Fruit fly (Drosophila melanogaster) whole organism, wandering third instar larva: Measurements from ENCODE around the gene ppk26.

Source experiments
- Abd-B ChIP-seq: fragments of >200 bp; optimal IDR thresholded peaks from 2 replicates; lab custom pipeline; 2017; ENCODE audit warnings: missing biosample characterization, missing genetic modification characterization
- CG32264 ChIP-seq: fragments of 200-800 bp; sonication (Bioruptor generic); optimal IDR thresholded peaks from 2 replicates; lab custom pipeline; 2016; ENCODE audit warnings: missing biosample characterization, missing genetic modification characterization
- CG9705 ChIP-seq: fragments of 200-800 bp; sonication (Bioruptor generic); optimal IDR thresholded peaks from 2 replicates; lab custom pipeline; 2018; ENCODE audit warnings: missing biosample characterization, mild to moderate bottlenecking, missing genetic modification characterization
- GATAd ChIP-seq: sonication (Bioruptor generic); optimal IDR thresholded peaks from 2 replicates; lab custom pipeline; 2016; ENCODE audit warnings: missing biosample characterization, missing genetic modification characterization
- Myc ChIP-seq: fragments of >200 bp; optimal IDR thresholded peaks from 2 replicates; lab custom pipeline; 2017
- N ChIP-seq: fragments of >200 bp; optimal IDR thresholded peaks from 2 replicates; lab custom pipeline; 2018; ENCODE audit warnings: missing biosample characterization, missing external identifiers, missing genetic modification characterization
- br ChIP-seq: fragments of 200-800 bp; sonication (Bioruptor generic); optimal IDR thresholded peaks from 2 replicates; lab custom pipeline; 2016; ENCODE audit warnings: missing biosample characterization, missing genetic modification characterization
- dmrt93B ChIP-seq: fragments of 200-800 bp; sonication (Bioruptor generic); optimal IDR thresholded peaks from 2 replicates; lab custom pipeline; 2018; ENCODE audit warnings: missing biosample characterization, mild to moderate bottlenecking, missing genetic modification characterization
- dsf ChIP-seq: sonication (Bioruptor generic); optimal IDR thresholded peaks from 2 replicates; lab custom pipeline; 2016; ENCODE audit warnings: missing biosample characterization, missing genetic modification characterization, borderline replicate concordance
- fru ChIP-seq: fragments of 200-800 bp; sonication (Bioruptor generic); optimal IDR thresholded peaks from 3 replicates; lab custom pipeline; 2016; ENCODE audit warnings: missing biosample characterization, mild to moderate bottlenecking, missing genetic modification characterization
- h ChIP-seq: fragments of 200-800 bp; sonication (Bioruptor generic); optimal IDR thresholded peaks from 3 replicates; lab custom pipeline; 2016; ENCODE audit warnings: missing biosample characterization, mild to moderate bottlenecking, missing genetic modification characterization
- lola ChIP-seq: fragments of >200 bp; optimal IDR thresholded peaks from 2 replicates; lab custom pipeline; 2017; ENCODE audit warnings: missing biosample characterization, missing genetic modification characterization
- psq ChIP-seq: fragments of 200-800 bp; sonication (Bioruptor generic); optimal IDR thresholded peaks from 3 replicates; lab custom pipeline; 2017; ENCODE audit warnings: missing biosample characterization, mild to moderate bottlenecking, missing genetic modification characterization, moderate library complexity
- sv ChIP-seq: fragments of 200-800 bp; sonication (Bioruptor generic); optimal IDR thresholded peaks from 3 replicates; lab custom pipeline; 2016; ENCODE audit warnings: missing biosample characterization, missing genetic modification characterization

dm6 chr3L:7423517-7423916 lies 32.4 kb upstream of the ppk26 start, which contains the start of gene CG42458:
- TF ChIP-seq h (GFP tag; lab: Kevin White, UChicago) (no peak), CG9705 (GFP tag; lab: Kevin White, UChicago) (no peak), Abd-B (GFP tag; lab: Kevin White, UChicago) (no peak), N (GFP tag; lab: Kevin White, UChicago) (no peak), sv (GFP tag; lab: Kevin White, UChicago) (no peak), br (GFP tag; lab: Kevin White, UChicago) (no peak), psq (no peak), GATAd (GFP tag; lab: Kevin White, UChicago) (no peak), dmrt93B (GFP tag; lab: Kevin White, UChicago) (no peak), fru (GFP tag; lab: Kevin White, UChicago) (no peak), lola (GFP tag; lab: Kevin White, UChicago) (no peak), CG32264 (GFP tag; lab: Kevin White, UChicago) (no peak), dsf (GFP tag; lab: Kevin White, UChicago) (no peak), Myc (lab: Kevin White, UChicago) (no peak)
